Fruit fly (Drosophila melanogaster): ENCODE data around the gene CG13896.

DNA sequence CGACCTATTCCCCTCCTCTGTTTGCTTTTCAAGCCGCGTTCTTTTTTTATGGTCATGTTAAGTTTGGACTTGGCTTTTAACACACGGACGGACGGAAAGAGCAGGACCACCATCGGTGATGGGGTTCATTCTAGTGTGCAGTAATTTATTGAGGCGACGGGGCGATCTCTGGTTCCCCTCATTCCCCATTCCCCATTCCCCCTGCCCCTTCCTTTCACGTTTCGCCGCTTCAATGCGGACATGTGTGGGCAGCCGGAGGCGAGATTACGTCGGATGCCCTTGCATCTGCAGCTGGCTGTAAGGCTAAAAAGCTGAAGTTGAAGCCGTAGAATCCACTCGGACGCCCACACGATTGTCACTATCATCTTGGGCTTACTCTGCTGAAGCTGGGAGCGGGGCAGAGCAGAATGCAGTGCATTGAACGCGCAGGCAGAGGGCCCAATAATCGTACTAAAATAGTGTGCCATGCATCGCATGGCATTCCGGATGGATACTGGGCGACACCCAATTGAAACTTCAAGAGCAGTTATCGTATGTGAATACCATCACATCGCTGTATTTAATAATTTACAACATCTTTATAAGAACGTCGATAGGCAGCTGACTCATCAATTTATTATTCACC lies 25.0 kb upstream of the CG13896 start:
- TF ChIP-seq usp (GFP tag; optimal IDR thresholded peaks at IDR 0.05) (no peak), pan (optimal IDR thresholded peaks at IDR 0.05) (no peak), psq (optimal IDR thresholded peaks at IDR 0.05) (no peak), Dll (optimal IDR thresholded peaks at IDR 0.05) (no peak), EcR (GFP tag; optimal IDR thresholded peaks at IDR 0.05) (peak in 1 of 2 experiments; percentile 46), CG8478 (optimal IDR thresholded peaks at IDR 0.05) (no peak)
